Worm (Caenorhabditis elegans): ENCODE results near the gene str-238.

DNA sequence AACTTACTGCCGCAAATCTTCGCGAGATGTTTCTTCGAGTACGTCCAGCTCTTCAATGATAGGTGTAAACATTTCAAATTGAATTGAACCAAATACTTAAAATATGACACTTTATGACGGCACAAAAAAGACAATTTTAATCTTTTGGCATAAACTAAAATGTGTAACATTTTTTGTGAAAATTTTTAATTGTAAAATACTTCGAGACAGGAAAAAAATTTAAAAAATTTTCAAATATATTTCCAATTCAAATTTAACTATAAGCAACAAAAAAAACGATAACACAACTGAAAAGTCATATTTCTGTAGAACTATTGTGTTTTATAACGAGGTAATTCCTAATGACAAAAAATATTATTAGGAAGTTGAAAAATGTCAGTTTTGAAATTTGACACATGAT is 3.0 kb upstream of the str-238 start, which contains the start of gene C05E4.12:
- TF ChIP-seq klf-2 (GFP tag; conservative IDR thresholded peaks at IDR 0.05) (no peak), ztf-23 (GFP tag; IDR thresholded peaks at IDR 0.05) (no peak), ztf-29 (GFP tag; IDR thresholded peaks at IDR 0.05) (no peak), cog-1 (tag; optimal IDR thresholded peaks at IDR 0.05) (no peak), tab-1 (GFP tag; IDR thresholded peaks at IDR 0.05) (no peak), T22C8.4 (GFP tag; IDR thresholded peaks at IDR 0.05) (no peak)
